Worm (Caenorhabditis elegans): ENCODE measurements around the gene C35A5.10.
A peak's percentile ranks its signal among the peaks of the same experiment; 100 is the strongest.

C35A5.10 gene

DNA sequence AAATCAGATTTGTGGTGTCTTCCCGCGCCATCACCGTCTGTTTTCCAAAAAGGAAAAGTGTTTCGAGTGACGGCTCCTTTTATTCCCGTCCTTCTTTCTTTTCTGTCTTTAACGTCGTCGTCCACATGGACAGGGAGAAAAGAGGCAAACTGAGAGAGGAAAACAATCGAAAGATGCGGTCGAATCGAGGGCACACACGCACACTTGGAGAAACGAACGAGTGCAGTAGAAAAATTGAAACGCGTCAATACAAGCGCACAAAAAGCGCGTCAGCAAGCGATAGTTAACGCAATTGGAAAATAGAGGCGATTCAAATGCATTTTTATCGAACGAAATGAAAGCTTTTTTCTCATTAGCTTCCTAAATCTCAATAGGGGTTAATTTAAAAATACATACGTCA, 32.8 kb downstream of the C35A5.10 start:
- peak; percentile 93 for TF ChIP-seq lin-15B (tag; optimal IDR thresholded peaks at IDR 0.05)
- TF ChIP-seq nhr-23 (tag; optimal IDR thresholded peaks at IDR 0.05), result peak; percentile 92
- peak; percentile 53 for TF ChIP-seq ztf-4 (tag; optimal IDR thresholded peaks at IDR 0.05)
- peak; percentile 85 for TF ChIP-seq ceh-28 (tag; optimal IDR thresholded peaks at IDR 0.05)
- TF ChIP-seq pqm-1 (tag; optimal IDR thresholded peaks at IDR 0.05), result peak; percentile 56
- TF ChIP-seq ceh-16 (tag; optimal IDR thresholded peaks at IDR 0.05), result no peak
- no peak for TF ChIP-seq nhr-28 (tag; optimal IDR thresholded peaks at IDR 0.05)
- TF ChIP-seq tbx-2 (tag; optimal IDR thresholded peaks at IDR 0.05), result peak; percentile 86
- TF ChIP-seq mdl-1 (tag; optimal IDR thresholded peaks at IDR 0.05), result peak; percentile 65
- peak; percentile 67 for TF ChIP-seq ama-1 (optimal IDR thresholded peaks at IDR 0.05)
- peak; percentile 73 for TF ChIP-seq ceh-82 (tag; optimal IDR thresholded peaks at IDR 0.05)
- no peak for TF ChIP-seq ceh-9 (tag; optimal IDR thresholded peaks at IDR 0.05)
- TF ChIP-seq nhr-12 (tag; optimal IDR thresholded peaks at IDR 0.05), result no peak
- TF ChIP-seq eor-1 (tag; optimal IDR thresholded peaks at IDR 0.05), result no peak
- no peak for TF ChIP-seq ztf-11 (tag; optimal IDR thresholded peaks at IDR 0.05)
- TF ChIP-seq jun-1 (tag; optimal IDR thresholded peaks at IDR 0.05), result peak; percentile 87
- no peak for TF ChIP-seq nhr-237 (tag; optimal IDR thresholded peaks at IDR 0.05)
- TF ChIP-seq nhr-76 (tag; optimal IDR thresholded peaks at IDR 0.05), result no peak
- TF ChIP-seq zag-1 (tag; optimal IDR thresholded peaks at IDR 0.05), result peak; percentile 32
- no peak for TF ChIP-seq daf-12 (tag; optimal IDR thresholded peaks at IDR 0.05)
- TF ChIP-seq pha-4 (tag; optimal IDR thresholded peaks at IDR 0.05), result peak; percentile 94
- peak; percentile 93 for TF ChIP-seq snpc-4 (tag; optimal IDR thresholded peaks at IDR 0.05)
- peak; percentile 61 for TF ChIP-seq unc-62 (GFP tag; optimal IDR thresholded peaks at IDR 0.05)
- no peak for TF ChIP-seq nhr-11 (tag; optimal IDR thresholded peaks at IDR 0.05)
- no peak for TF ChIP-seq sea-2 (GFP tag; optimal IDR thresholded peaks at IDR 0.05)
- no peak for TF ChIP-seq aly-2 (tag; optimal IDR thresholded peaks at IDR 0.05)
- TF ChIP-seq nhr-67 (tag; optimal IDR thresholded peaks at IDR 0.05), result no peak
- TF ChIP-seq fkh-10 (GFP tag; optimal IDR thresholded peaks at IDR 0.05), result peak; percentile 37
- peak; percentile 78 for TF ChIP-seq egl-5 (tag; optimal IDR thresholded peaks at IDR 0.05)
- TF ChIP-seq skn-1 (tag; optimal IDR thresholded peaks at IDR 0.05), result peak; percentile 62
- TF ChIP-seq unc-39 (tag; optimal IDR thresholded peaks at IDR 0.05), result no peak
- no peak for TF ChIP-seq fkh-2 (tag; optimal IDR thresholded peaks at IDR 0.05)
- peak; percentile 91 for TF ChIP-seq hmg-11 (tag; optimal IDR thresholded peaks at IDR 0.05)
- peak; percentile 48 for TF ChIP-seq nhr-77 (tag; optimal IDR thresholded peaks at IDR 0.05)
- peak; percentile 97 for TF ChIP-seq nhr-25 (tag; optimal IDR thresholded peaks at IDR 0.05)
- TF ChIP-seq lin-39 (tag; optimal IDR thresholded peaks at IDR 0.05), result peak; percentile 86
- peak in 1 of 3 experiments; percentile 29 for TF ChIP-seq elt-3 (tag; optimal IDR thresholded peaks at IDR 0.05)
- peak; percentile 61 for TF ChIP-seq egl-27 (tag; optimal IDR thresholded peaks at IDR 0.05)
- TF ChIP-seq lsy-12 (tag; optimal IDR thresholded peaks at IDR 0.05), result peak; percentile 71
- no peak for TF ChIP-seq fos-1 (tag; optimal IDR thresholded peaks at IDR 0.05)
- peak; percentile 89 for TF ChIP-seq nhr-43 (tag; optimal IDR thresholded peaks at IDR 0.05; ENCODE audit: poor library complexity, severe bottlenecking)
- TF ChIP-seq nfya-1 (tag; optimal IDR thresholded peaks at IDR 0.05; ENCODE audit: insufficient read depth), result peak; percentile 95
- TF ChIP-seq elt-1 (tag; optimal IDR thresholded peaks at IDR 0.05), result peak; percentile 47
- TF ChIP-seq mml-1 (tag; optimal IDR thresholded peaks at IDR 0.05), result no peak
- TF ChIP-seq elt-2 (tag; optimal IDR thresholded peaks at IDR 0.05), result peak; percentile 58
- peak; percentile 75 for TF ChIP-seq R02D3.7 (tag; optimal IDR thresholded peaks at IDR 0.05)
- TF ChIP-seq ZK546.5 (tag; optimal IDR thresholded peaks at IDR 0.05), result peak; percentile 36

DNA sequence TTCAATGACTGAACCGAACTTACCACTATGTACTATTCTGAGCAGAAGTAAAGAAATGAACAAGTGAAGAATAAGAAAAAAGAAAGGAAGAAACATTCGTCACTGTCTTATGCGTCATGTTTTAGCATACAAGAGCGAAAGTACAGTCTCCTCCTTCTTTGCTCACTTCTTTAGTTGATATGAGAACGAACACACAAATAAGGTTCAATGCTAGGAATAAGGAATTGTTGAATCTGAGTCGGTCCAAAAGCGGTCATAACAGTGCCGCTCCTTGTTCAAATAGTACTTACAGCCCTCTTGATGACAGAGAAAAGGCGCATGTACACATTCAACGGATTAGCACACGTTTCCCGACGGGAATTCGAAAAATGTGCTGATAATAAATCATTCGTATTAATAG, 35.1 kb downstream of the C35A5.10 start, which contains the start of gene F25D1.8:
Gene F25D1.8 (plus strand): TSS at position 301 of the 400 bp plus-strand sequence.
- TF ChIP-seq nhr-76 (tag; optimal IDR thresholded peaks at IDR 0.05), result no peak
- TF ChIP-seq pqm-1 (tag; optimal IDR thresholded peaks at IDR 0.05), result peak; percentile 21
